Fruit fly (Drosophila melanogaster) whole organism, adult: ENCODE data around the gene CG5928.

Source experiments
- CG11617 ChIP-seq: fragments of 200-800 bp; sonication (Bioruptor generic); optimal IDR thresholded peaks from 2 replicates; lab custom pipeline; 2017; ENCODE audit warnings: mild to moderate bottlenecking, missing biosample characterization, missing genetic modification reagents, missing genetic modification characterization
- CG1620 ChIP-seq: fragments of 200-800 bp; sonication (Bioruptor generic); optimal IDR thresholded peaks from 2 replicates; lab custom pipeline; 2016; ENCODE audit warnings: missing biosample characterization, missing genetic modification characterization
- CG7045 ChIP-seq: fragments of 200-800 bp; sonication (Bioruptor generic); optimal IDR thresholded peaks from 2 replicates; lab custom pipeline; 2017; ENCODE audit warnings: missing biosample characterization, mild to moderate bottlenecking, missing genetic modification characterization
- CG7101 ChIP-seq: fragments of 200-800 bp; sonication (Bioruptor generic); optimal IDR thresholded peaks from 2 replicates; lab custom pipeline; 2018; ENCODE audit warnings: missing biosample characterization, mild to moderate bottlenecking, missing genetic modification characterization, moderate library complexity
- Clk ChIP-seq: fragments of 200-800 bp; sonication (Bioruptor generic); optimal IDR thresholded peaks from 2 replicates; lab custom pipeline; 2017; ENCODE audit warnings: missing biosample characterization, missing genetic modification characterization
- Hr96 ChIP-seq: fragments of 200-800 bp; sonication (Bioruptor generic); optimal IDR thresholded peaks from 2 replicates; lab custom pipeline; 2016; ENCODE audit warnings: missing biosample characterization, missing genetic modification characterization
- bab1 ChIP-seq: fragments of 200-800 bp; sonication (Bioruptor generic); optimal IDR thresholded peaks from 3 replicates; lab custom pipeline; 2019; ENCODE audit warnings: missing biosample characterization, mild to moderate bottlenecking, missing genetic modification characterization, moderate library complexity
- cic ChIP-seq: fragments of 200-800 bp; sonication (Bioruptor generic); optimal IDR thresholded peaks from 2 replicates; lab custom pipeline; 2017; ENCODE audit warnings: missing biosample characterization, mild to moderate bottlenecking, missing genetic modification characterization, moderate library complexity
- tj ChIP-seq: fragments of 200-800 bp; sonication (Bioruptor generic); optimal IDR thresholded peaks from 3 replicates; lab custom pipeline; 2017; ENCODE audit warnings: missing biosample characterization, mild to moderate bottlenecking, missing genetic modification characterization, moderate library complexity
- toe ChIP-seq: fragments of 200-800 bp; sonication (Bioruptor generic); optimal IDR thresholded peaks from 2 replicates; lab custom pipeline; 2016; ENCODE audit warnings: missing biosample characterization, missing genetic modification characterization

dm6 chrX:6064508-6064907 lies 3.2 kb upstream of the CG5928 start:
- TF ChIP-seq cic (GFP tag; lab: Kevin White, UChicago) = no peak
- no peak for TF ChIP-seq tj
- no peak for TF ChIP-seq bab1 (GFP tag; lab: Kevin White, UChicago)
- TF ChIP-seq CG1620 (GFP tag; lab: Kevin White, UChicago) = no peak
- TF ChIP-seq Clk (GFP tag; lab: Kevin White, UChicago) = no peak
- no peak for TF ChIP-seq Hr96 (GFP tag; lab: Kevin White, UChicago)
- no peak for TF ChIP-seq toe (GFP tag; lab: Kevin White, UChicago)
- TF ChIP-seq CG7045 (GFP tag; lab: Kevin White, UChicago) = no peak
- TF ChIP-seq CG7101 (tag; lab: Kevin White, UChicago) = no peak
- TF ChIP-seq CG11617 (GFP tag; lab: Kevin White, UChicago) = no peak
